Worm (Caenorhabditis elegans): ENCODE measurements around the gene F36A4.2.

DNA sequence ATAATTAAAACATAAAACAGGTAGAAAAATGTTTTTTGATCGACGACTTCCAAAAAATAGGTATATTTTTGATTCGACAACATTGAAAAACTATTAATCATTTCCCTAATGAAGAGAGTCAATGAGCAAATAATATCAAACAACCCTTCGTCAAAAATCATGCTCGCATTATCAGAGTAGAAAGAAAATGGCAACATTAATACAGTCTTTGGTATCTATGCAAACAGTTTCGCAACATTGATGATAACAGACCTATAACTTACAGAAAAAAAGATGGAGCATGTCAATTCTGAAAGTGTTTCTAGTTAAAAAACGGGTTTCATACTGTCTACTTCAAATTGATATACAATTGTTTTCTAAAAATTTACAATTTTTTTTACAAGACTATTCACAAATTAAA, 14.0 kb downstream of the F36A4.2 start:
- TF ChIP-seq nhr-25 (tag; optimal IDR thresholded peaks at IDR 0.05) (no peak), nhr-23 (tag; optimal IDR thresholded peaks at IDR 0.05) (no peak), nhr-11 (tag; optimal IDR thresholded peaks at IDR 0.05) (no peak), nhr-76 (tag; optimal IDR thresholded peaks at IDR 0.05) (no peak), unc-62 (GFP tag; optimal IDR thresholded peaks at IDR 0.05) (no peak), sea-2 (GFP tag; optimal IDR thresholded peaks at IDR 0.05) (no peak), fos-1 (tag; optimal IDR thresholded peaks at IDR 0.05) (no peak), nhr-77 (tag; optimal IDR thresholded peaks at IDR 0.05) (no peak), zag-1 (tag; optimal IDR thresholded peaks at IDR 0.05) (no peak), nhr-237 (tag; optimal IDR thresholded peaks at IDR 0.05) (no peak), egl-27 (tag; optimal IDR thresholded peaks at IDR 0.05) (no peak)

Measured in whole organism, L3 larva.